Worm (Caenorhabditis elegans) whole organism, young adult: Measurements from ENCODE around the gene str-182.

ENCODE experiments used
- B0019.2 ChIP-seq: fragments of 200-800 bp; sonication (Bioruptor generic); conservative IDR thresholded peaks from 2 replicates; pipeline ENCODE4 v1.3.6; 2022; ENCODE audit warnings: missing genetic modification reagents, missing genetic modification characterization, missing compliant biosample characterization
- B0336.3 ChIP-seq: fragments of 200-800 bp; sonication (Bioruptor generic); IDR thresholded peaks from 2 replicates; pipeline ENCODE4 v1.3.6; 2022; ENCODE audit warnings: missing genetic modification characterization, missing compliant biosample characterization
- C06A6.2 ChIP-seq: fragments of 200-800 bp; sonication (Bioruptor generic); conservative IDR thresholded peaks from 2 replicates; pipeline ENCODE4 v1.3.6; 2022; ENCODE audit warnings: missing genetic modification characterization, missing compliant biosample characterization
- F10E7.11 ChIP-seq: sonication (generic microtip); optimal IDR thresholded peaks from 2 replicates; lab custom pipeline; 2017; ENCODE audit warnings: mild to moderate bottlenecking, missing genetic modification characterization, moderate library complexity, missing compliant biosample characterization
- F23B12.7 ChIP-seq: sonication (generic microtip); optimal IDR thresholded peaks from 2 replicates; lab custom pipeline; 2017; ENCODE audit warnings: missing genetic modification characterization, mild to moderate bottlenecking, missing compliant biosample characterization, antibody characterized with exemption, moderate library complexity; ENCODE audit not compliant: insufficient read depth
- F55B11.4 ChIP-seq: sonication (generic microtip); optimal IDR thresholded peaks from 2 replicates; lab custom pipeline; 2016; ENCODE audit warnings: missing compliant biosample characterization, missing genetic modification characterization, borderline replicate concordance; ENCODE audit not compliant: insufficient read depth
- K12H6.12 ChIP-seq: fragments of 200-800 bp; sonication (Bioruptor generic); optimal IDR thresholded peaks from 2 replicates; lab custom pipeline; 2018; ENCODE audit warnings: mild to moderate bottlenecking, missing genetic modification characterization, missing compliant biosample characterization
- T26A5.8 ChIP-seq: sonication (generic microtip); optimal IDR thresholded peaks from 2 replicates; lab custom pipeline; 2016; ENCODE audit warnings: missing genetic modification characterization, missing compliant biosample characterization
- Y67H2A.10 ChIP-seq: fragments of 200-800 bp; sonication (Bioruptor generic); conservative IDR thresholded peaks from 2 replicates; pipeline ENCODE4 v1.3.6; 2022; ENCODE audit warnings: missing genetic modification reagents, missing genetic modification characterization, missing compliant biosample characterization
- Y79H2A.3 ChIP-seq: fragments of 200-800 bp; sonication (Bioruptor generic); conservative IDR thresholded peaks from 2 replicates; pipeline ENCODE4 v1.3.6; 2022; ENCODE audit warnings: missing genetic modification reagents, missing genetic modification characterization, missing compliant biosample characterization
- bed-2 ChIP-seq: fragments of 200-800 bp; sonication (Bioruptor generic); IDR thresholded peaks from 2 replicates; pipeline ENCODE4 v1.3.6; 2022; ENCODE audit warnings: missing genetic modification reagents, missing genetic modification characterization, missing compliant biosample characterization
- cebp-2 ChIP-seq: fragments of 200-800 bp; sonication (Bioruptor generic); IDR thresholded peaks from 2 replicates; pipeline ENCODE4 v1.3.6; 2022; ENCODE audit warnings: missing genetic modification characterization, missing compliant biosample characterization
- ceh-27 ChIP-seq: fragments of 200-800 bp; sonication (Bioruptor generic); optimal IDR thresholded peaks from 2 replicates; lab custom pipeline; 2018; ENCODE audit warnings: mild to moderate bottlenecking, missing genetic modification characterization, moderate library complexity, missing compliant biosample characterization
- ceh-58 ChIP-seq: fragments of 200-800 bp; sonication (Bioruptor generic); IDR thresholded peaks from 2 replicates; pipeline ENCODE4 v1.3.6; 2022; ENCODE audit warnings: missing genetic modification characterization, missing compliant biosample characterization
- ceh-79 ChIP-seq: sonication (generic microtip); optimal IDR thresholded peaks from 2 replicates; lab custom pipeline; 2017; ENCODE audit warnings: mild to moderate bottlenecking, missing genetic modification characterization, missing compliant biosample characterization
- ceh-91 ChIP-seq: fragments of 200-800 bp; sonication (Bioruptor generic); IDR thresholded peaks from 2 replicates; pipeline ENCODE4 v1.3.6; 2022; ENCODE audit warnings: missing genetic modification reagents, missing genetic modification characterization, missing compliant biosample characterization
- chd-7 ChIP-seq: sonication (generic microtip); optimal IDR thresholded peaks from 2 replicates; lab custom pipeline; 2016; ENCODE audit warnings: mild to moderate bottlenecking, missing genetic modification characterization, moderate library complexity, missing compliant biosample characterization
- dpl-1 ChIP-seq: fragments of 150-350 bp; optimal IDR thresholded peaks from 2 replicates; lab custom pipeline; 2014; ENCODE audit warnings: missing biosample characterization, missing genetic modification reagents, missing genetic modification characterization
- egl-18 ChIP-seq: fragments of 200-800 bp; sonication (Bioruptor generic); IDR thresholded peaks from 2 replicates; pipeline ENCODE4 v1.3.6; 2022; ENCODE audit warnings: missing genetic modification reagents, missing genetic modification characterization, missing compliant biosample characterization
- gei-17 ChIP-seq: fragments of 200-800 bp; sonication (Bioruptor generic); optimal IDR thresholded peaks from 2 replicates; lab custom pipeline; 2018; ENCODE audit warnings: mild to moderate bottlenecking, missing genetic modification characterization, missing compliant biosample characterization
- hmg-1.2 ChIP-seq: fragments of 200-800 bp; sonication (Bioruptor generic); IDR thresholded peaks from 2 replicates; pipeline ENCODE4 v1.3.6; 2022; ENCODE audit warnings: missing genetic modification reagents, missing genetic modification characterization, missing compliant biosample characterization
- hrde-1 ChIP-seq: sonication (generic microtip); optimal IDR thresholded peaks from 2 replicates; lab custom pipeline; 2016; ENCODE audit warnings: missing genetic modification characterization, mild to moderate bottlenecking, missing compliant biosample characterization, moderate library complexity, missing genotype, missing genetic modification reagents, borderline replicate concordance
- lag-1 ChIP-seq: fragments of 200-800 bp; sonication (Bioruptor generic); IDR thresholded peaks from 2 replicates; pipeline ENCODE4 v1.3.6; 2022; ENCODE audit warnings: missing genetic modification reagents, missing genetic modification characterization, missing compliant biosample characterization
- lir-1 ChIP-seq: fragments of 200-800 bp; sonication (Bioruptor generic); conservative IDR thresholded peaks from 2 replicates; pipeline ENCODE4 v1.3.6; 2022; ENCODE audit warnings: missing genetic modification reagents, missing genetic modification characterization, missing compliant biosample characterization
- lsl-1 ChIP-seq: fragments of 200-800 bp; sonication (Bioruptor generic); optimal IDR thresholded peaks from 2 replicates; lab custom pipeline; 2018; ENCODE audit warnings: mild to moderate bottlenecking, missing genetic modification characterization, moderate library complexity, missing compliant biosample characterization
- madf-6 ChIP-seq: fragments of 200-800 bp; sonication (Bioruptor generic); IDR thresholded peaks from 2 replicates; pipeline ENCODE4 v1.3.6; 2022; ENCODE audit warnings: missing genetic modification reagents, missing genetic modification characterization, missing compliant biosample characterization
- mcd-1 ChIP-seq: fragments of 200-800 bp; sonication (Bioruptor generic); IDR thresholded peaks from 2 replicates; pipeline ENCODE4 v1.3.6; 2022; ENCODE audit warnings: missing genetic modification reagents, missing genetic modification characterization, missing compliant biosample characterization
- mes-4 ChIP-seq: sonication (generic microtip); optimal IDR thresholded peaks from 2 replicates; lab custom pipeline; 2016; ENCODE audit warnings: missing genotype, missing genetic modification characterization, missing compliant biosample characterization
- nhr-120 ChIP-seq: fragments of 200-800 bp; sonication (Bioruptor generic); IDR thresholded peaks from 2 replicates; pipeline ENCODE4 v1.3.6; 2022; ENCODE audit warnings: missing genetic modification characterization, missing compliant biosample characterization
- nhr-80 ChIP-seq: sonication (generic microtip); optimal IDR thresholded peaks from 2 replicates; lab custom pipeline; 2016; ENCODE audit warnings: missing genetic modification characterization, missing compliant biosample characterization
- rcor-1 ChIP-seq: fragments of 200-800 bp; sonication (Bioruptor generic); IDR thresholded peaks from 2 replicates; pipeline ENCODE4 v1.3.6; 2022; ENCODE audit warnings: missing genetic modification reagents, missing genetic modification characterization, missing compliant biosample characterization
- rec-8 ChIP-seq, 2 experiments: sonication (generic microtip); optimal IDR thresholded peaks; 2 replicates each; lab custom pipeline; 2016; ENCODE audit warnings: mild to moderate bottlenecking in 2 of 2, missing genetic modification characterization in 2 of 2, missing genetic modification reagents in 2 of 2, missing genotype in 2 of 2, missing biosample characterization in 1 of 2, missing compliant biosample characterization in 1 of 2, moderate library complexity in 1 of 2
- rpc-1 ChIP-seq, 2 experiments: fragments of 150-350 bp in 1 of 2; sonication (generic microtip) in 1 of 2; optimal IDR thresholded peaks; 2 replicates each; lab custom pipeline; 2014 to 2018; ENCODE audit warnings: missing biosample characterization in 1 of 2, missing genetic modification characterization in 1 of 2, missing genetic modification reagents in 1 of 2, missing genotype in 1 of 2
- sptf-2 ChIP-seq: fragments of 200-800 bp; sonication (Bioruptor generic); optimal IDR thresholded peaks from 2 replicates; lab custom pipeline; 2018; ENCODE audit warnings: mild to moderate bottlenecking, missing genetic modification characterization, missing compliant biosample characterization
- tbx-9 ChIP-seq: sonication (generic microtip); optimal IDR thresholded peaks from 2 replicates; lab custom pipeline; 2016; ENCODE audit warnings: borderline replicate concordance, missing genetic modification characterization, inconsistent platforms, missing compliant biosample characterization
- zim-3 ChIP-seq: sonication (generic microtip); optimal IDR thresholded peaks from 2 replicates; lab custom pipeline; 2017; ENCODE audit warnings: mild to moderate bottlenecking, missing genetic modification characterization, moderate library complexity, missing compliant biosample characterization
- ztf-6 ChIP-seq: fragments of 200-800 bp; sonication (Bioruptor generic); IDR thresholded peaks from 2 replicates; pipeline ENCODE4 v1.3.6; 2022; ENCODE audit warnings: missing genetic modification reagents, missing genetic modification characterization, missing compliant biosample characterization

Gene str-182

ce11 chrV:10220605-10221004, 12.6 kb downstream of the str-182 start, which contains the start of gene C12D8.13:
Gene C12D8.13 (minus strand): TSS chrV:10220705.
- TF ChIP-seq ceh-58 (GFP tag; lab: Robert Waterston, UW) (no peak), Y67H2A.10 (GFP tag; lab: Robert Waterston, UW) (no peak), ztf-6 (GFP tag; lab: Robert Waterston, UW) (no peak), nhr-80 (tag; lab: Kevin White, UChicago) (no peak), hmg-1.2 (GFP tag; lab: Robert Waterston, UW) (no peak), bed-2 (GFP tag; lab: Robert Waterston, UW) (no peak)

ce11 chrV:10216724-10217123, 16.5 kb downstream of the str-182 start, which contains the start of gene ZK856.14:
Gene ZK856.14 (plus strand): TSS chrV:10217024.
- TF ChIP-seq sptf-2: no peak

- no peak for TF ChIP-seq F10E7.11 (tag; lab: Kevin White, UChicago)
- peak; percentile 34 for TF ChIP-seq lsl-1 (GFP tag; lab: Kevin White, UChicago)
- TF ChIP-seq, all 124 proteins: peak for 1
Observed at ce11 chrV:10212627-10213026, 20.6 kb downstream of the str-182 start, which contains the start of gene hpo-40. Gene hpo-40 (plus strand): TSS chrV:10212927.

ce11 chrV:10212027-10212426, 21.2 kb downstream of the str-182 start, which contains the start of gene zhit-3:
Gene zhit-3 (minus strand): TSS chrV:10212127.
- no peak for TF ChIP-seq lsl-1 (GFP tag; lab: Kevin White, UChicago)
- no peak for TF ChIP-seq zim-3 (tag; lab: Kevin White, UChicago)
- no peak for TF ChIP-seq B0336.3 (GFP tag; lab: Robert Waterston, UW)
- no peak for TF ChIP-seq C06A6.2 (GFP tag; lab: Robert Waterston, UW)
- TF ChIP-seq, all 124 proteins: peak for 0

ce11 chrV:10210244-10210643, 23.0 kb downstream of the str-182 start, which contains the start of gene tftc-3:
Gene tftc-3 (minus strand): TSS chrV:10210344.
- TF ChIP-seq B0019.2 (GFP tag; lab: Robert Waterston, UW): no peak
- TF ChIP-seq F55B11.4 (tag; lab: Kevin White, UChicago): no peak
- TF ChIP-seq rec-8 (tag; optimal IDR thresholded peaks at IDR 0.05; lab: Kevin White, UChicago): no peak
- no peak for TF ChIP-seq K12H6.12
- TF ChIP-seq ceh-91 (GFP tag; lab: Robert Waterston, UW): no peak
- TF ChIP-seq F23B12.7 (tag; lab: Kevin White, UChicago): no peak
- TF ChIP-seq gei-17: no peak
- TF ChIP-seq cebp-2 (GFP tag; lab: Robert Waterston, UW): no peak
- no peak for TF ChIP-seq chd-7 (tag; lab: Kevin White, UChicago)
- no peak for TF ChIP-seq ceh-27 (GFP tag; lab: Kevin White, UChicago)
- no peak for TF ChIP-seq T26A5.8 (tag; lab: Kevin White, UChicago)
- no peak for TF ChIP-seq mcd-1
- no peak for TF ChIP-seq mes-4 (tag; lab: Kevin White, UChicago)
- TF ChIP-seq nhr-120 (GFP tag; lab: Robert Waterston, UW): no peak
- no peak for TF ChIP-seq rpc-1 (optimal IDR thresholded peaks at IDR 0.05; lab: Kevin White, UChicago)
- TF ChIP-seq rpc-1 (tag; optimal IDR thresholded peaks at IDR 0.05; lab: Kevin White, UChicago): no peak

ce11 chrV:10206502-10206901, 26.7 kb downstream of the str-182 start, which contains the start of gene rpc-25:
Gene rpc-25 (minus strand): TSS chrV:10206602.
- TF ChIP-seq rcor-1 (GFP tag; lab: Robert Waterston, UW) (no peak), egl-18 (no peak), cebp-2 (GFP tag; lab: Robert Waterston, UW) (no peak), lag-1 (no peak), hrde-1 (tag; lab: Kevin White, UChicago) (peak; percentile 19), ceh-58 (GFP tag; lab: Robert Waterston, UW) (no peak), tbx-9 (no peak), Y79H2A.3 (GFP tag; lab: Robert Waterston, UW) (no peak), mes-4 (tag; lab: Kevin White, UChicago) (no peak), lir-1 (GFP tag; lab: Robert Waterston, UW) (no peak), madf-6 (GFP tag; lab: Robert Waterston, UW) (0 out of 2 replicates have a peak, but pooled peaks have one; percentile 24), ceh-79 (tag; lab: Kevin White, UChicago) (no peak), dpl-1 (GFP tag; lab: Kevin White, UChicago) (no peak)
